Worm (Caenorhabditis elegans): ENCODE data around the gene ttr-32.

The ttr-32 gene

DNA sequence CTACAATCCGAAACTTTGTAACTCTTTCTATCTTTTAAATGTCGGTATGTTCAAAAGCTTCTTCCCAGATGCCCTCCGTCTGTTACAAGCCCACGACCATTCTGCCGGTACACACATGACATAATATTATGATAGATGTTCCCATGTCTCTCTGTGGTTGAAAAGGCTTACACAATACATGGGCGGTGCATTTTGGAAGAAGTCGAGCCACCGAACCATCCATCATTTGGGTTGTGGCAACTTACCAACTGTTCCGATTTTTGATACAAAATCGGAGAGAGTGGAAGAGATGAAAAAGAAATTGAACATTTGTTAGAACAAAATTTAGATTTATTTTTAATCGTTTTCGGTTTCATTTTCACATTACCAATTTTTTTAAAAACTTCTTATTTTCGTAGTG is 17.2 kb upstream of the ttr-32 start:
- TF ChIP-seq gmeb-2 (tag; optimal IDR thresholded peaks at IDR 0.05) (no peak), ceh-19 (GFP tag; optimal IDR thresholded peaks at IDR 0.05) (no peak), unc-55 (GFP tag; optimal IDR thresholded peaks at IDR 0.05) (peak; percentile 86)

DNA sequence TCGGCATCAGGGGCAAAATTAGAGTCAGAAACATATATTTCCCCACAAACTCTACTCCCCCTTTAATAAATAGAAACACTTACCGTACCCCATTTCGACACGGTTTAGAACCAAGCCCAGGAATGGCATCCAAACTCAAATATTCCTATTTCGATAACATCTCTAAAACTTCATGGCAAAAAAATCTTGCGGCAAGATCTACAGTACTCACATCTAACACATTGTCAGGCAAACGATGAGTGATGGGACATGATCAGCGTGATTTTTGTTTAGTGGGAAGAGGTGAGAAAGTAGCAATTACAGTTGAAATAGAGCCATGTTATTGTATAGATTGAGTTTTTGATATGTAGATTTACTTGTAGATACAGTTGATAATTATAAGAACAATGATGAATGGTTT is 15.2 kb upstream of the ttr-32 start:
- TF ChIP-seq madf-2 (tag; optimal IDR thresholded peaks at IDR 0.05) (no peak), hlh-6 (tag; optimal IDR thresholded peaks at IDR 0.05) (no peak), pros-1 (tag; optimal IDR thresholded peaks at IDR 0.05) (no peak)

DNA sequence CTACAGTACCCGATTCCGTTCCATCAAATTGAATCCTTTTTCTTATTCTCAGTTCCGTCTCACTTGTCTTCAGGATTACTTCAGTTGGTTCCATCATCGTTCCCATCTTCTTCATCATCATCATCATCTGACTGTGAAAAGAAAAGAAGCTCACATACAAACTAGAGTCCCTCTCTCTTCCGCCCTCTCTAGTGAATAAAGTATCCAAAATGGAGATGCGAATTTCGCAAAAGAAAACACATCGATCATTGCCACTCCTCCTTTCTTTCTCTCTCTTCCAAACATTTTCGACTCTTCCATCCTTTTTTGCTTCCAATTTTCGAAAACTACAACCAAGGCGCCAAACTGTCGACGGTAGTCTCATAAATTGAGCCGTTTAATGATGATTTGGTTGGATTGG is 13.4 kb upstream of the ttr-32 start:
- TF ChIP-seq pqm-1 (tag; optimal IDR thresholded peaks at IDR 0.05) (no peak), ceh-19 (GFP tag; optimal IDR thresholded peaks at IDR 0.05) (no peak), ceh-30 (tag; optimal IDR thresholded peaks at IDR 0.05) (no peak), unc-3 (GFP tag; conservative IDR thresholded peaks at IDR 0.05) (no peak), unc-3 (tag; optimal IDR thresholded peaks at IDR 0.05) (no peak), ets-4 (tag; optimal IDR thresholded peaks at IDR 0.05) (no peak), Y22D7AL.16 (tag; optimal IDR thresholded peaks at IDR 0.05) (no peak), zip-5 (tag; optimal IDR thresholded peaks at IDR 0.05) (no peak), fkh-10 (GFP tag; optimal IDR thresholded peaks at IDR 0.05) (no peak), che-1 (tag; optimal IDR thresholded peaks at IDR 0.05) (no peak), elt-2 (tag; optimal IDR thresholded peaks at IDR 0.05) (no peak), unc-42 (tag; optimal IDR thresholded peaks at IDR 0.05) (no peak), hlh-30 (tag; optimal IDR thresholded peaks at IDR 0.05; ENCODE audit: insufficient read depth) (no peak), sox-4 (tag; optimal IDR thresholded peaks at IDR 0.05) (no peak), sdc-2 (tag; optimal IDR thresholded peaks at IDR 0.05) (no peak), nhr-11 (tag; optimal IDR thresholded peaks at IDR 0.05) (no peak), T23F11.4 (GFP tag; optimal IDR thresholded peaks at IDR 0.05) (no peak)

ce11 chrIII:7553693-7554226 is 12.5 kb upstream of the ttr-32 start:
- TF ChIP-seq unc-55 (GFP tag; optimal IDR thresholded peaks at IDR 0.05) (peak; percentile 22), pax-1 (tag; optimal IDR thresholded peaks at IDR 0.05) (no peak), zip-5 (tag; optimal IDR thresholded peaks at IDR 0.05) (no peak), pha-2 (tag; optimal IDR thresholded peaks at IDR 0.05) (no peak)

DNA sequence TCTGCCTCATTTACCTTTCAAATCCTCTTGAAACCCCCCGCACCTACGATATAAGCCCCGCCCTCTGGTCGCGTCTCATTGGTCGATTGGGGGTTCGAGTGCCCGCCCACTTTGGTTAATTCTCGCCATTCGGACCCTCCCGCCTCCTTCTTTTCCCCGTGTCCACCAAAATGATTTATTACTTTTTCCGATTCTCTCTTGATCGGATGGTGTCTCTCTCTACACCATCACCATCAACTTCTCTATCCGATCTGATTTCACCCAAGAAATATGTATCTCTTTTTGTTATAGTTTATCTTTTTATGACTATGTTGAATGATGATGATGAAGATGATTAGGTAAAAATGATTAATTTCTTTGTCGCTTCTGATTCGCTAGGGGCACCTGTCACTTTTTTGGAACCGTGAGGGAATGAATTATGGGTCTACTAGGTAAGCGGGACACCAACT is 11.5 kb upstream of the ttr-32 start:
- 0 out of 2 replicates have a peak, but pooled peaks have one; percentile 13 for TF ChIP-seq unc-3 (GFP tag; conservative IDR thresholded peaks at IDR 0.05)
- no peak for TF ChIP-seq unc-3 (tag; optimal IDR thresholded peaks at IDR 0.05)
- peak; percentile 98 for TF ChIP-seq unc-55 (GFP tag; optimal IDR thresholded peaks at IDR 0.05)
- peak; percentile 14 for TF ChIP-seq tbx-2 (tag; optimal IDR thresholded peaks at IDR 0.05)
- peak; percentile 91 for TF ChIP-seq nfya-1 (tag; optimal IDR thresholded peaks at IDR 0.05)
- peak; percentile 9 for TF ChIP-seq ceh-18 (tag; optimal IDR thresholded peaks at IDR 0.05)
- peak; percentile 7 for TF ChIP-seq rnt-1 (tag; optimal IDR thresholded peaks at IDR 0.05)
- TF ChIP-seq ceh-9 (tag; optimal IDR thresholded peaks at IDR 0.05), result no peak
- TF ChIP-seq lim-6 (tag; optimal IDR thresholded peaks at IDR 0.05), result no peak

ce11 chrIII:7555360-7555759 is 10.9 kb upstream of the ttr-32 start, which contains the start of gene ceh-13:
Gene ceh-13, plus strand, starts transcription at chrIII:7555660.
- TF ChIP-seq ceh-48 (tag; optimal IDR thresholded peaks at IDR 0.05) (no peak), T23F11.4 (GFP tag; optimal IDR thresholded peaks at IDR 0.05) (no peak), eyg-1 (tag; optimal IDR thresholded peaks at IDR 0.05) (no peak), hlh-6 (tag; optimal IDR thresholded peaks at IDR 0.05) (no peak), ceh-24 (tag; optimal IDR thresholded peaks at IDR 0.05) (no peak), gmeb-2 (tag; optimal IDR thresholded peaks at IDR 0.05) (no peak), ceh-14 (tag; optimal IDR thresholded peaks at IDR 0.05) (no peak), zip-5 (tag; optimal IDR thresholded peaks at IDR 0.05) (no peak), dmd-4 (tag; optimal IDR thresholded peaks at IDR 0.05; ENCODE audit: borderline replicate concordance) (no peak), lim-6 (tag; optimal IDR thresholded peaks at IDR 0.05) (no peak), K09A11.1 (tag; optimal IDR thresholded peaks at IDR 0.05; ENCODE audit: insufficient read depth) (no peak), mec-3 (tag; optimal IDR thresholded peaks at IDR 0.05; ENCODE audit: borderline replicate concordance) (no peak), ttx-3 (tag; optimal IDR thresholded peaks at IDR 0.05) (no peak), F13H6.1 (tag; optimal IDR thresholded peaks at IDR 0.05) (no peak), pat-9 (tag; optimal IDR thresholded peaks at IDR 0.05) (no peak), C38D4.7 (GFP tag; optimal IDR thresholded peaks at IDR 0.05) (no peak)

All from whole organism, late embryonic.